Worm (Caenorhabditis elegans): ENCODE results near the gene ZK666.2.

ce11 chrII:10495912-10496311 lies 24.2 kb upstream of the ZK666.2 start, which contains the start of gene ZK666.12:
- TF ChIP-seq ceh-82 (tag; optimal IDR thresholded peaks at IDR 0.05) (no peak), ces-1 (GFP tag; optimal IDR thresholded peaks at IDR 0.05) (no peak)

All from whole organism, L4 larva.